Worm (Caenorhabditis elegans) whole organism, L4 larva: ENCODE results near the gene K11C4.2.

Experiments used
- F44E2.7 ChIP-seq: fragments of 200-800 bp; sonication (Bioruptor generic); IDR thresholded peaks from 2 replicates; pipeline ENCODE4 v2.1.2; 2022; ENCODE audit warnings: missing genetic modification characterization, missing compliant biosample characterization
- Y75B8A.6 ChIP-seq: fragments of 200-800 bp; sonication (Bioruptor generic); IDR thresholded peaks from 2 replicates; pipeline ENCODE4 v1.3.6; 2022; ENCODE audit warnings: missing genetic modification reagents, missing genetic modification characterization, missing compliant biosample characterization
- ZK546.5 ChIP-seq, 2 experiments: sonication (generic microtip); optimal IDR thresholded peaks; 2 replicates each; lab custom pipeline; 2017; ENCODE audit warnings: missing biosample characterization in 2 of 2, missing genetic modification characterization in 2 of 2
- ceh-82 ChIP-seq: sonication (generic microtip); optimal IDR thresholded peaks from 2 replicates; lab custom pipeline; 2017; ENCODE audit warnings: missing biosample characterization, missing genetic modification characterization
- jun-1 ChIP-seq: fragments of 150-350 bp; optimal IDR thresholded peaks from 2 replicates; lab custom pipeline; 2014; ENCODE audit warnings: missing biosample characterization, missing genetic modification reagents, missing genetic modification characterization
- lin-1 ChIP-seq: fragments of 200-800 bp; sonication (Bioruptor generic); IDR thresholded peaks from 2 replicates; pipeline ENCODE4 v1.3.6; 2022; ENCODE audit warnings: missing genetic modification reagents, missing genetic modification characterization, missing compliant biosample characterization
- nhr-237 ChIP-seq: sonication (generic microtip); optimal IDR thresholded peaks from 2 replicates; lab custom pipeline; 2017; ENCODE audit warnings: missing biosample characterization, missing genetic modification characterization
- nhr-25 ChIP-seq: sonication (generic microtip); optimal IDR thresholded peaks from 2 replicates; lab custom pipeline; 2017; ENCODE audit warnings: missing genetic modification characterization, mild to moderate bottlenecking, missing compliant biosample characterization, antibody characterized with exemption, moderate library complexity, borderline replicate concordance; ENCODE audit not compliant: insufficient read depth
- nhr-28 ChIP-seq: fragments of 150-350 bp; optimal IDR thresholded peaks from 2 replicates; lab custom pipeline; 2014; ENCODE audit warnings: missing biosample characterization, missing genetic modification characterization
- unc-130 ChIP-seq: sonication (generic microtip); optimal IDR thresholded peaks from 2 replicates; lab custom pipeline; 2016; ENCODE audit warnings: missing genetic modification reagents, missing genetic modification characterization, missing compliant biosample characterization
- zfp-2 ChIP-seq: sonication (generic microtip); optimal IDR thresholded peaks from 2 replicates; lab custom pipeline; 2016; ENCODE audit warnings: mild to moderate bottlenecking, missing genetic modification characterization, missing compliant biosample characterization

DNA sequence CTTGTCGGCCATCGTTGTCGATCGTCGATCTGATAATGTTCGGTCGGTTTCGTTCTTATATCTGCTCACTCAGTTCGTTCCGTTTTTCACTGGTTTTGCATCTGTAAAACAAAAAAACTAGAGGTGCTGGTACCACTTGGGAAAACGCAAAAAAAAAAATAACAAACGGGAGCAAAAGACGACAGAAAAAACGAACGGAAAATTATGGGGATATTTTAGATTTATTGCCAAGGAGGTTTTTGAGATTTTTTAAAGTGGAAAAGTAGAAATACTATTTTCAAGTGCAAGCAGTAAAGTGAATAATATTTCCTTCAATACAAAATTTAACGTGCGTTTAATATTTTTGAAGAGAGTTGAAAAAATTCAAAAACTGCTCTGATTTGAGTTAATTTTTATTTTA is 34.1 kb downstream of the K11C4.2 start, which contains the start of gene unc-68:
- TF ChIP-seq ceh-82 (tag; lab: Kevin White, UChicago) (no peak), F44E2.7 (GFP tag; lab: Robert Waterston, UW) (no peak), nhr-25 (tag; lab: Kevin White, UChicago) (no peak), nhr-237 (tag; lab: Kevin White, UChicago) (no peak), jun-1 (no peak), Y75B8A.6 (GFP tag; lab: Robert Waterston, UW) (no peak), ZK546.5 (tag; optimal IDR thresholded peaks at IDR 0.05; lab: Kevin White, UChicago) (no peak), nhr-28 (tag; lab: Kevin White, UChicago) (no peak), unc-130 (GFP tag; lab: Kevin White, UChicago) (no peak), zfp-2 (tag; lab: Kevin White, UChicago) (no peak), lin-1 (GFP tag; lab: Robert Waterston, UW) (no peak)
